Worm (Caenorhabditis elegans) whole organism, L1 larva: ENCODE results near the gene srbc-29.

Source experiments
- ama-1 ChIP-seq: fragments of 150-350 bp; optimal IDR thresholded peaks from 2 replicates; lab custom pipeline; 2014
- nhr-19 ChIP-seq: fragments of 200-800 bp; sonication (Bioruptor generic); conservative IDR thresholded peaks from 2 replicates; pipeline ENCODE4 v1.3.6; 2022; ENCODE audit warnings: missing genetic modification characterization, missing compliant biosample characterization
- pqm-1 ChIP-seq: sonication (generic microtip); optimal IDR thresholded peaks from 3 replicates; lab custom pipeline; 2017; ENCODE audit warnings: missing biosample characterization, missing genetic modification characterization

- TF ChIP-seq pqm-1 (tag; lab: Kevin White, UChicago) (no peak), nhr-19 (GFP tag; lab: Robert Waterston, UW) (no peak), ama-1 (lab: Kevin White, UChicago) (no peak)
These were observed 14.0 kb upstream of the srbc-29 start, which contains the start of gene srbc-33 for ce11 chrV:3484702-3485101.
